Fruit fly (Drosophila melanogaster): ENCODE measurements around the gene AIF.

AIF gene

dm6 chr2L:2172460-2173121 is 21.0 kb downstream of the AIF start (continued):
- no peak for TF ChIP-seq CG31224 (GFP tag; IDR thresholded peaks at IDR 0.05)
- TF ChIP-seq Dad (GFP tag; optimal IDR thresholded peaks at IDR 0.05) = no peak
- no peak for TF ChIP-seq Bdp1 (GFP tag; optimal IDR thresholded peaks at IDR 0.05)
- peak; percentile 15 for TF ChIP-seq CG9727 (GFP tag; optimal IDR thresholded peaks at IDR 0.05)
- no peak for TF ChIP-seq knrl (GFP tag; IDR thresholded peaks at IDR 0.05; ENCODE audit: partially characterized antibody)
- TF ChIP-seq Atf-2 (GFP tag; optimal IDR thresholded peaks at IDR 0.05) = no peak
- no peak for TF ChIP-seq ham (GFP tag; IDR thresholded peaks at IDR 0.05)
- no peak for TF ChIP-seq CG3838 (GFP tag; optimal IDR thresholded peaks at IDR 0.05)
- no peak for TF ChIP-seq ems (GFP tag; optimal IDR thresholded peaks at IDR 0.05)
- peak; percentile 34 for TF ChIP-seq CG18262 (tag; optimal IDR thresholded peaks at IDR 0.05)
- TF ChIP-seq gem (tag; optimal IDR thresholded peaks at IDR 0.05) = peak; percentile 49
- no peak for TF ChIP-seq CG8359 (GFP tag; optimal IDR thresholded peaks at IDR 0.05; ENCODE audit: borderline replicate concordance)
- no peak for TF ChIP-seq ase (GFP tag; IDR thresholded peaks at IDR 0.05)
- no peak for TF ChIP-seq CG14050 (GFP tag; IDR thresholded peaks at IDR 0.05)
- no peak for TF ChIP-seq CG34422 (GFP tag; IDR thresholded peaks at IDR 0.05)
- TF ChIP-seq grn (GFP tag; optimal IDR thresholded peaks at IDR 0.05) = peak; percentile 4
- TF ChIP-seq lola (GFP tag; optimal IDR thresholded peaks at IDR 0.05) = peak in 1 of 3 experiments; percentile 3
- TF ChIP-seq CG10565 (GFP tag; optimal IDR thresholded peaks at IDR 0.05) = no peak
- no peak for TF ChIP-seq Lim3 (GFP tag; IDR thresholded peaks at IDR 0.05)
- TF ChIP-seq CG13296 (GFP tag; optimal IDR thresholded peaks at IDR 0.05) = no peak
- peak; percentile 4 for TF ChIP-seq CG7839 (tag; optimal IDR thresholded peaks at IDR 0.05)
- TF ChIP-seq CG10543 (GFP tag; optimal IDR thresholded peaks at IDR 0.05) = no peak
- TF ChIP-seq CG1024 (GFP tag; IDR thresholded peaks at IDR 0.05) = no peak
- TF ChIP-seq CG17802 (tag; optimal IDR thresholded peaks at IDR 0.05) = no peak
- TF ChIP-seq pros (GFP tag; optimal IDR thresholded peaks at IDR 0.05) = peak; percentile 38
- TF ChIP-seq Hr51 (GFP tag; optimal IDR thresholded peaks at IDR 0.05) = peak in 1 of 2 experiments; percentile 13
- no peak for TF ChIP-seq CG12236 (GFP tag; optimal IDR thresholded peaks at IDR 0.05)
- TF ChIP-seq YL-1 (GFP tag; optimal IDR thresholded peaks at IDR 0.05) = no peak
- TF ChIP-seq CG10654 (GFP tag; optimal IDR thresholded peaks at IDR 0.05) = no peak
- no peak for TF ChIP-seq Gsc (GFP tag; IDR thresholded peaks at IDR 0.05)
- TF ChIP-seq MESR4 (GFP tag; optimal IDR thresholded peaks at IDR 0.05) = no peak
- TF ChIP-seq CG4360 (GFP tag; IDR thresholded peaks at IDR 0.05) = 0 out of 2 replicates have a peak, but pooled peaks have one; percentile 16
- TF ChIP-seq Six4 (GFP tag; optimal IDR thresholded peaks at IDR 0.05) = no peak
- TF ChIP-seq Atf3 (GFP tag; optimal IDR thresholded peaks at IDR 0.05) = no peak
- TF ChIP-seq Asciz (GFP tag; optimal IDR thresholded peaks at IDR 0.05) = no peak
- no peak for TF ChIP-seq CHES-1-like (GFP tag; optimal IDR thresholded peaks at IDR 0.05)
- no peak for TF ChIP-seq pho (GFP tag; optimal IDR thresholded peaks at IDR 0.05)
- no peak for TF ChIP-seq prd (optimal IDR thresholded peaks at IDR 0.05)
- TF ChIP-seq prd (GFP tag; IDR thresholded peaks at IDR 0.05) = peak; percentile 26; the same call in 1 of the 3 replicates
- TF ChIP-seq CG7372 (GFP tag; IDR thresholded peaks at IDR 0.05) = no peak
- no peak for TF ChIP-seq Antp (GFP tag; optimal IDR thresholded peaks at IDR 0.05)
- no peak for TF ChIP-seq peb (GFP tag; IDR thresholded peaks at IDR 0.05)
- TF ChIP-seq oc (tag; optimal IDR thresholded peaks at IDR 0.05) = no peak
- TF ChIP-seq nom (GFP tag; optimal IDR thresholded peaks at IDR 0.05) = no peak
- TF ChIP-seq CG10209 (GFP tag; optimal IDR thresholded peaks at IDR 0.05) = no peak
- TF ChIP-seq CG12104 (GFP tag; optimal IDR thresholded peaks at IDR 0.05) = no peak
- no peak for TF ChIP-seq CG15011 (GFP tag; optimal IDR thresholded peaks at IDR 0.05)
- TF ChIP-seq Bgb (GFP tag; IDR thresholded peaks at IDR 0.05; ENCODE audit: partially characterized antibody) = no peak
- no peak for TF ChIP-seq Jarid2 (GFP tag; optimal IDR thresholded peaks at IDR 0.05)
- no peak for TF ChIP-seq CG6683 (GFP tag; optimal IDR thresholded peaks at IDR 0.05)
